Worm (Caenorhabditis elegans) whole organism, early embryonic: ENCODE data around the gene csb-1.

Experiments used
- B0310.2 ChIP-seq: sonication (generic microtip); optimal IDR thresholded peaks from 2 replicates; lab custom pipeline; 2016; ENCODE audit warnings: mild to moderate bottlenecking, missing genetic modification characterization, missing compliant biosample characterization
- F13C5.2 ChIP-seq: sonication (generic microtip); optimal IDR thresholded peaks from 2 replicates; lab custom pipeline; 2017; ENCODE audit warnings: mild to moderate bottlenecking, missing genetic modification characterization, inconsistent platforms, missing compliant biosample characterization
- ama-1 ChIP-seq: fragments of 150-350 bp; optimal IDR thresholded peaks from 2 replicates; lab custom pipeline; 2014
- ceh-13 ChIP-seq: fragments of 200-800 bp; sonication (Bioruptor generic); optimal IDR thresholded peaks from 2 replicates; lab custom pipeline; 2018; ENCODE audit warnings: mild to moderate bottlenecking, missing genetic modification characterization, missing compliant biosample characterization
- ceh-36 ChIP-seq: sonication (generic microtip); optimal IDR thresholded peaks from 2 replicates; lab custom pipeline; 2016; ENCODE audit warnings: missing genetic modification characterization, inconsistent platforms, missing compliant biosample characterization
- ets-7 ChIP-seq: sonication (generic microtip); optimal IDR thresholded peaks from 2 replicates; lab custom pipeline; 2016; ENCODE audit warnings: missing genotype, missing genetic modification characterization, missing compliant biosample characterization
- flt-1 ChIP-seq: fragments of 200-800 bp; sonication (Bioruptor generic); IDR thresholded peaks from 2 replicates; pipeline ENCODE4 v1.3.6; 2022; ENCODE audit warnings: missing genetic modification characterization, missing compliant biosample characterization
- hmg-4 ChIP-seq: fragments of 200-800 bp; sonication (Bioruptor generic); optimal IDR thresholded peaks from 2 replicates; lab custom pipeline; 2018; ENCODE audit warnings: mild to moderate bottlenecking, missing genetic modification characterization, missing compliant biosample characterization
- hnd-1 ChIP-seq: sonication (generic microtip); optimal IDR thresholded peaks from 2 replicates; lab custom pipeline; 2016; ENCODE audit warnings: missing genetic modification characterization, missing compliant biosample characterization
- pes-1 ChIP-seq: fragments of 200-800 bp; sonication (Bioruptor generic); IDR thresholded peaks from 2 replicates; pipeline ENCODE4 v1.3.6; 2022; ENCODE audit warnings: missing genetic modification reagents, missing genetic modification characterization, missing compliant biosample characterization
- scrt-1 ChIP-seq: fragments of 200-800 bp; sonication (Bioruptor generic); IDR thresholded peaks from 2 replicates; pipeline ENCODE4 v1.3.6; 2022; ENCODE audit warnings: missing genetic modification characterization, missing compliant biosample characterization
- sea-1 ChIP-seq: fragments of 200-800 bp; sonication (Bioruptor generic); conservative IDR thresholded peaks from 2 replicates; pipeline ENCODE4 v1.3.6; 2022; ENCODE audit warnings: missing genetic modification characterization, missing compliant biosample characterization
- tbx-37 ChIP-seq: fragments of 200-800 bp; sonication (Bioruptor generic); conservative IDR thresholded peaks from 2 replicates; pipeline ENCODE4 v1.3.6; 2022; ENCODE audit warnings: missing genetic modification reagents, missing genetic modification characterization, missing compliant biosample characterization

DNA sequence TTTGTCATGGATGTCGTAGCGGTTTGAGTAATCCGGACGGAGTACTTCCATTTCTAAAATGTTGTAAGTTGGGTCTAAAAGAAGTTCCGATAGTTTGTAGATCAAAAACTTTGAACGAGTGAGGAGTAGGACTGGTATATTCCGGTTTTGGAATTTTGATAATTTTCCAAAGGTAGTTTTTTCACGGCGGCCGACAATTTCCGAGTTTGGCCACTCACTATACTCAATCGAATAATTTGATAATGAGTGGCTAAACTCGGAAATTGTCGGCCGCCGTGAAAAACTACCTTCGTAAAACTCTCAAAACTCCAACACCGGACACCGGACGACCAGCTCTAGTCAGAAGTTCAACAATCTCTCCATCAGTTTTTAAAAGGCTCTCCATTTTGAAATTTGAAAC, 21.4 kb downstream of the csb-1 start:
- TF ChIP-seq ceh-36 (tag; lab: Kevin White, UChicago): no peak
- TF ChIP-seq ama-1 (lab: Kevin White, UChicago): no peak
- TF ChIP-seq sea-1 (GFP tag; lab: Robert Waterston, UW): no peak
- TF ChIP-seq ceh-13 (GFP tag; lab: Kevin White, UChicago): no peak
- no peak for TF ChIP-seq tbx-37 (GFP tag; lab: Robert Waterston, UW)
- no peak for TF ChIP-seq B0310.2 (tag; lab: Kevin White, UChicago)
- no peak for TF ChIP-seq F13C5.2
- TF ChIP-seq hmg-4 (GFP tag; lab: Kevin White, UChicago): no peak
- no peak for TF ChIP-seq flt-1
- no peak for TF ChIP-seq scrt-1 (GFP tag; lab: Robert Waterston, UW)
- TF ChIP-seq hnd-1 (tag; lab: Kevin White, UChicago): no peak
- no peak for TF ChIP-seq ets-7 (tag; lab: Kevin White, UChicago)
- no peak for TF ChIP-seq pes-1 (GFP tag; lab: Robert Waterston, UW)
